Fruit fly (Drosophila melanogaster) whole organism, embryonic: ENCODE measurements around the gene CG14854.

Experiments used
- Adf1 ChIP-seq: fragments of 200-800 bp; sonication (Bioruptor generic); IDR thresholded peaks from 2 replicates; pipeline ENCODE4 v1.3.6; 2022; ENCODE audit warnings: missing biosample characterization, missing genetic modification characterization
- Aef1 ChIP-seq: fragments of 200-800 bp; sonication (Bioruptor generic); IDR thresholded peaks from 3 replicates; pipeline ENCODE4 v1.3.6; 2022; ENCODE audit warnings: missing biosample characterization, missing genetic modification characterization
- Bgb ChIP-seq: fragments of 200-800 bp; sonication (Bioruptor generic); IDR thresholded peaks from 2 replicates; pipeline ENCODE4 v1.3.6; 2022; ENCODE audit warnings: missing biosample characterization, missing genetic modification characterization; ENCODE audit not compliant: partially characterized antibody
- Blimp-1 ChIP-seq: fragments of 200-800 bp; sonication (Bioruptor generic); optimal IDR thresholded peaks from 3 replicates; lab custom pipeline; 2018; ENCODE audit warnings: missing biosample characterization, missing genetic modification characterization, mild to moderate bottlenecking, moderate library complexity, missing genetic modification reagents
- CG10543 ChIP-seq: fragments of 200-800 bp; sonication (Bioruptor generic); optimal IDR thresholded peaks from 3 replicates; lab custom pipeline; 2017; ENCODE audit warnings: missing biosample characterization, mild to moderate bottlenecking, missing genetic modification characterization, moderate library complexity
- CG11247 ChIP-seq: fragments of 200-800 bp; sonication (Bioruptor generic); IDR thresholded peaks from 2 replicates; pipeline ENCODE4 v1.3.6; 2022; ENCODE audit warnings: missing biosample characterization, missing genetic modification characterization
- CG11504 ChIP-seq: fragments of 200-800 bp; sonication (Bioruptor generic); optimal IDR thresholded peaks from 3 replicates; lab custom pipeline; 2019; ENCODE audit warnings: missing biosample characterization, mild to moderate bottlenecking, missing genetic modification characterization, moderate library complexity
- CG12299 ChIP-seq: fragments of 200-800 bp; sonication (Bioruptor generic); optimal IDR thresholded peaks from 2 replicates; lab custom pipeline; 2018; ENCODE audit warnings: missing biosample characterization, mild to moderate bottlenecking, missing genetic modification characterization
- CG12659 ChIP-seq: fragments of 200-800 bp; sonication (Bioruptor generic); optimal IDR thresholded peaks from 3 replicates; lab custom pipeline; 2017; ENCODE audit warnings: mild to moderate bottlenecking, missing biosample characterization, missing genetic modification reagents, missing genetic modification characterization
- CG17568 ChIP-seq: fragments of 200-800 bp; sonication (Bioruptor generic); optimal IDR thresholded peaks from 2 replicates; lab custom pipeline; 2018; ENCODE audit warnings: missing biosample characterization, mild to moderate bottlenecking, missing genetic modification characterization, moderate library complexity
- CG17912 ChIP-seq: fragments of 200-800 bp; sonication (Bioruptor generic); optimal IDR thresholded peaks from 2 replicates; lab custom pipeline; 2018; ENCODE audit warnings: missing biosample characterization, mild to moderate bottlenecking, missing genetic modification characterization
- CG18011 ChIP-seq: fragments of 200-800 bp; sonication (Bioruptor generic); optimal IDR thresholded peaks from 2 replicates; lab custom pipeline; 2017; ENCODE audit warnings: missing biosample characterization, missing genetic modification characterization, mild to moderate bottlenecking, moderate library complexity, missing genotype
- CG18599 ChIP-seq: fragments of 200-800 bp; sonication (Bioruptor generic); optimal IDR thresholded peaks from 3 replicates; lab custom pipeline; 2017; ENCODE audit warnings: missing biosample characterization, missing genetic modification characterization, mild to moderate bottlenecking, moderate library complexity, missing genetic modification reagents
- CG30431 ChIP-seq: fragments of 200-800 bp; sonication (Bioruptor generic); optimal IDR thresholded peaks from 2 replicates; lab custom pipeline; 2017; ENCODE audit warnings: missing biosample characterization, missing genetic modification characterization
- CG3281 ChIP-seq: fragments of 200-800 bp; sonication (Bioruptor generic); optimal IDR thresholded peaks from 3 replicates; lab custom pipeline; 2017; ENCODE audit warnings: missing biosample characterization, mild to moderate bottlenecking, missing genetic modification characterization
- CG34422 ChIP-seq: fragments of 200-800 bp; sonication (Bioruptor generic); IDR thresholded peaks from 3 replicates; pipeline ENCODE4 v1.3.6; 2022; ENCODE audit warnings: missing biosample characterization, missing genetic modification characterization
- CG4617 ChIP-seq: fragments of 200-800 bp; sonication (Bioruptor generic); optimal IDR thresholded peaks from 3 replicates; lab custom pipeline; 2016; ENCODE audit warnings: missing biosample characterization, missing genetic modification characterization, borderline replicate concordance
- CG4820 ChIP-seq: fragments of 200-800 bp; sonication (Bioruptor generic); optimal IDR thresholded peaks from 3 replicates; lab custom pipeline; 2016; ENCODE audit warnings: missing biosample characterization, missing genetic modification characterization
- CG6175 ChIP-seq: fragments of 200-800 bp; sonication (Bioruptor generic); IDR thresholded peaks from 3 replicates; pipeline ENCODE4 v1.3.6; 2022; ENCODE audit warnings: missing biosample characterization, missing genetic modification characterization
- CG6765 ChIP-seq: fragments of 200-800 bp; sonication (Bioruptor generic); optimal IDR thresholded peaks from 3 replicates; lab custom pipeline; 2017; ENCODE audit warnings: missing biosample characterization, mild to moderate bottlenecking, missing genetic modification characterization
- CG7963 ChIP-seq: fragments of 200-800 bp; sonication (Bioruptor generic); IDR thresholded peaks from 3 replicates; pipeline ENCODE4 v1.3.6; 2022; ENCODE audit warnings: missing biosample characterization, missing genetic modification characterization; ENCODE audit not compliant: partially characterized antibody
- CG8359 ChIP-seq: fragments of 200-800 bp; sonication (Bioruptor generic); optimal IDR thresholded peaks from 2 replicates; lab custom pipeline; 2017; ENCODE audit warnings: missing biosample characterization, mild to moderate bottlenecking, missing genetic modification characterization, borderline replicate concordance
- CG9727 ChIP-seq: fragments of 200-800 bp; sonication (Bioruptor generic); optimal IDR thresholded peaks from 3 replicates; lab custom pipeline; 2017; ENCODE audit warnings: missing biosample characterization, mild to moderate bottlenecking, missing genetic modification characterization
- D ChIP-seq, 2 experiments: fragments of 200-800 bp in 1 of 2; fragments of >200 bp in 1 of 2; sonication (Bioruptor generic) in 1 of 2; optimal IDR thresholded peaks; 2 replicates in 1 of 2; 3 replicates in 1 of 2; lab custom pipeline; 2017; ENCODE audit warnings: mild to moderate bottlenecking in 1 of 2, missing biosample characterization in 1 of 2, missing genetic modification characterization in 1 of 2, missing genetic modification reagents in 1 of 2
- Doc3 ChIP-seq: fragments of 200-800 bp; sonication (Bioruptor generic); IDR thresholded peaks from 3 replicates; pipeline ENCODE4 v1.3.6; 2022; ENCODE audit warnings: missing biosample characterization, missing genetic modification characterization; ENCODE audit not compliant: partially characterized antibody
- Fer2 ChIP-seq: fragments of 200-800 bp; sonication (Bioruptor generic); optimal IDR thresholded peaks from 2 replicates; lab custom pipeline; 2018; ENCODE audit warnings: missing biosample characterization, mild to moderate bottlenecking, missing genetic modification characterization, moderate library complexity
- HmgD ChIP-seq: fragments of 200-800 bp; sonication (Bioruptor generic); optimal IDR thresholded peaks from 3 replicates; lab custom pipeline; 2016; ENCODE audit warnings: missing biosample characterization, missing genetic modification characterization
- Hr78 ChIP-seq, 2 experiments: fragments of 200-800 bp in 1 of 2; fragments of >200 bp in 1 of 2; sonication (Bioruptor generic) in 1 of 2; optimal IDR thresholded peaks; 2 replicates each; lab custom pipeline; 2017 to 2019; ENCODE audit warnings: missing biosample characterization in 2 of 2, missing genetic modification characterization in 2 of 2, mild to moderate bottlenecking in 1 of 2, moderate library complexity in 1 of 2
- Hsf ChIP-seq: fragments of 200-800 bp; sonication (Bioruptor generic); optimal IDR thresholded peaks from 3 replicates; lab custom pipeline; 2016; ENCODE audit warnings: missing biosample characterization, missing genetic modification characterization
- Med ChIP-seq: fragments of 200-800 bp; sonication (Bioruptor generic); peaks from one replicate; lab custom pipeline; 2016; ENCODE audit warnings: missing biosample characterization, missing genetic modification characterization, mild to moderate bottlenecking, inconsistent platforms, moderate library complexity
- Mes4 ChIP-seq: fragments of 200-800 bp; sonication (Bioruptor generic); optimal IDR thresholded peaks from 2 replicates; lab custom pipeline; 2016; ENCODE audit warnings: missing biosample characterization, missing genetic modification characterization
- NK7.1 ChIP-seq: fragments of 200-800 bp; sonication (Bioruptor generic); optimal IDR thresholded peaks from 3 replicates; lab custom pipeline; 2016; ENCODE audit warnings: missing biosample characterization, missing genetic modification characterization
- YL-1 ChIP-seq: fragments of 200-800 bp; sonication (Bioruptor generic); optimal IDR thresholded peaks from 3 replicates; lab custom pipeline; 2017; ENCODE audit warnings: missing biosample characterization, mild to moderate bottlenecking, missing genetic modification characterization
- chinmo ChIP-seq: fragments of 200-800 bp; sonication (Bioruptor generic); IDR thresholded peaks from 4 replicates; pipeline ENCODE4 v1.3.6; 2022; ENCODE audit warnings: missing biosample characterization, missing genetic modification characterization; ENCODE audit not compliant: partially characterized antibody
- chm ChIP-seq: fragments of 200-800 bp; sonication (Bioruptor generic); IDR thresholded peaks from 2 replicates; pipeline ENCODE4 v1.3.6; 2022; ENCODE audit warnings: missing biosample characterization, missing genetic modification characterization
- crc ChIP-seq: fragments of 200-800 bp; sonication (Bioruptor generic); optimal IDR thresholded peaks from 2 replicates; lab custom pipeline; 2016; ENCODE audit warnings: missing biosample characterization, missing genetic modification characterization
- dmrt11E ChIP-seq: fragments of 200-800 bp; sonication (Bioruptor generic); optimal IDR thresholded peaks from 3 replicates; lab custom pipeline; 2018; ENCODE audit warnings: missing biosample characterization, mild to moderate bottlenecking, missing genetic modification characterization, moderate library complexity
- gcm ChIP-seq: fragments of 200-800 bp; sonication (Bioruptor generic); optimal IDR thresholded peaks from 2 replicates; lab custom pipeline; 2019; ENCODE audit warnings: missing biosample characterization, mild to moderate bottlenecking, missing genetic modification characterization, moderate library complexity
- kah ChIP-seq: fragments of 200-800 bp; sonication (Bioruptor generic); optimal IDR thresholded peaks from 2 replicates; lab custom pipeline; 2018; ENCODE audit warnings: missing biosample characterization, mild to moderate bottlenecking, missing genetic modification characterization
- kay ChIP-seq: fragments of 200-800 bp; sonication (Bioruptor generic); optimal IDR thresholded peaks from 2 replicates; lab custom pipeline; 2016; ENCODE audit warnings: missing biosample characterization, missing genetic modification characterization
- luna ChIP-seq: fragments of 200-800 bp; sonication (Bioruptor generic); optimal IDR thresholded peaks from 2 replicates; lab custom pipeline; 2016; ENCODE audit warnings: missing biosample characterization, missing genetic modification characterization
- mirr ChIP-seq: fragments of 200-800 bp; sonication (Bioruptor generic); optimal IDR thresholded peaks from 3 replicates; lab custom pipeline; 2018; ENCODE audit warnings: missing biosample characterization, mild to moderate bottlenecking, missing genetic modification characterization
- schlank ChIP-seq: fragments of 200-800 bp; sonication (Bioruptor generic); optimal IDR thresholded peaks from 2 replicates; lab custom pipeline; 2018; ENCODE audit warnings: missing biosample characterization, mild to moderate bottlenecking, missing genetic modification characterization
- shn ChIP-seq: fragments of 200-800 bp; sonication (Bioruptor generic); optimal IDR thresholded peaks from 3 replicates; lab custom pipeline; 2016; ENCODE audit warnings: missing biosample characterization, missing genetic modification characterization
- stc ChIP-seq: fragments of 200-800 bp; sonication (Bioruptor generic); IDR thresholded peaks from 2 replicates; pipeline ENCODE4 v1.3.6; 2022; ENCODE audit warnings: missing biosample characterization, missing genetic modification characterization
- yki ChIP-seq: fragments of >200 bp; optimal IDR thresholded peaks from 3 replicates; lab custom pipeline; 2018
- zen ChIP-seq: fragments of 200-800 bp; sonication (Bioruptor generic); optimal IDR thresholded peaks from 3 replicates; lab custom pipeline; 2018; ENCODE audit warnings: missing biosample characterization, mild to moderate bottlenecking, missing genetic modification characterization, moderate library complexity

The CG14854 gene

DNA sequence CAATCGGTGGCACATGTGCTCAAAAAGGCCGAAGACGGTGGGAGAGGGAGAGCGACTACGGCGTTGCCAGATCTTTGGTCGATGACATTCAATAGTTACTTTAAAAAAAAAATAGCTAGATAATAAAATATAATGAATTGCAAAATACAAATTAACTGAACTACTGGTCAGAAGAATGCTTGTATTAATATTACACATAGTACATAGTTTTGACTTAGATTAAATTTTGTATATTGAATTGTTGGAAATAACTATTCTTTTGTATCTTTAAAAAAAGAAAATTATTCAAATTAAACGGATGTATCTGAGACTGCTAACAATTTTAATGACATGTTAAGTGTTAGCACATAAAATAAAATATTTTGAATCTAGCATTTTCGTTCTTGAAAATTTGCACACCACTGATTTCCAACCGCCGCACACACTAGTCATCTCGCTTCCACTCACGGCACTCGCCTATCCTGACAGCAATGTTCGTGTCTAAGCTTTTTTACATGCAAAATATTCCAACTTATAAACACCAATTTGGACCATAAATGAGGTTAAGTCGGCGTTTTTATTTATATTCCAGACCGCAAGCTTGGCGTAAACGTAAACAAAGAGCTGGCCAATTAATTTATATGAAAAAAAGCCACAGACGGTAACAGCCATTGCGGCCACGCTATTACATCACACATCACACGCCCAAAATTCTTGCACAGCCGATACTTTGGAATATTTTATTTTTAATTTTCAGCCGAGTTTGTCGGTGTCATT lies 15.3 kb upstream of the CG14854 start (continued):
- no peak for TF ChIP-seq stc (GFP tag; lab: Robert Waterston, UW)
- TF ChIP-seq CG12299 (tag; lab: Kevin White, UChicago) = peak; percentile 20
- peak; percentile 77 for TF ChIP-seq CG3281 (GFP tag; lab: Kevin White, UChicago)
- peak; percentile 80 for TF ChIP-seq CG12659 (GFP tag; lab: Kevin White, UChicago)
- peak; percentile 67 for TF ChIP-seq CG4820
- no peak for TF ChIP-seq Bgb (GFP tag; lab: Robert Waterston, UW)
- peak; percentile 79 for TF ChIP-seq Med (GFP tag; lab: Kevin White, UChicago)
- no peak; the same call in 1 of the 2 replicates for TF ChIP-seq chm (GFP tag; lab: Robert Waterston, UW)
- peak; percentile 43 for TF ChIP-seq CG18011
- peak; percentile 61 for TF ChIP-seq zen (tag; lab: Kevin White, UChicago)
- TF ChIP-seq Aef1 (GFP tag; lab: Robert Waterston, UW) = peak; percentile 43; the same call in 1 of the 3 replicates
- peak; percentile 53 for TF ChIP-seq YL-1 (GFP tag; lab: Kevin White, UChicago)
- peak; percentile 36 for TF ChIP-seq CG30431 (GFP tag; lab: Kevin White, UChicago)
- TF ChIP-seq schlank (tag; lab: Kevin White, UChicago) = no peak
- TF ChIP-seq chinmo (GFP tag; lab: Robert Waterston, UW) = no peak
- TF ChIP-seq dmrt11E = peak; percentile 71
- TF ChIP-seq CG17912 (GFP tag; lab: Kevin White, UChicago) = no peak
- TF ChIP-seq CG8359 (GFP tag; lab: Kevin White, UChicago) = peak; percentile 47
- no peak for TF ChIP-seq CG4617 (GFP tag; lab: Kevin White, UChicago)
- no peak for TF ChIP-seq yki (lab: Kevin White, UChicago)
- no peak for TF ChIP-seq HmgD (GFP tag; lab: Kevin White, UChicago)
- TF ChIP-seq Fer2 = peak; percentile 59
- TF ChIP-seq CG17568 (GFP tag; lab: Kevin White, UChicago) = no peak
- TF ChIP-seq CG11247 (GFP tag; lab: Robert Waterston, UW) = peak; percentile 53; the same call in 1 of the 2 replicates
- 0 out of 3 replicates have a peak, but pooled peaks have one; percentile 28 for TF ChIP-seq Doc3 (GFP tag; lab: Robert Waterston, UW)
- TF ChIP-seq CG6175 (GFP tag; lab: Robert Waterston, UW) = no peak
- TF ChIP-seq shn = peak; percentile 29
- TF ChIP-seq luna (GFP tag; lab: Kevin White, UChicago) = no peak
- peak; percentile 85 for TF ChIP-seq CG11504 (tag; lab: Kevin White, UChicago)
- TF ChIP-seq CG6765 (GFP tag; lab: Kevin White, UChicago) = peak; percentile 63
- peak; percentile 7 for TF ChIP-seq crc
- peak in 1 of 2 experiments; percentile 5 for TF ChIP-seq Hr78 (GFP tag; optimal IDR thresholded peaks at IDR 0.05; lab: Kevin White, UChicago)
- TF ChIP-seq CG7963 = no peak
- TF ChIP-seq Hsf (GFP tag; lab: Kevin White, UChicago) = peak; percentile 81
- peak; percentile 73 for TF ChIP-seq Blimp-1 (GFP tag; lab: Kevin White, UChicago)
- peak; percentile 86 for TF ChIP-seq CG9727 (GFP tag; lab: Kevin White, UChicago)
- no peak for TF ChIP-seq Mes4 (GFP tag; lab: Kevin White, UChicago)
- TF ChIP-seq Adf1 (GFP tag; lab: Robert Waterston, UW) = 0 out of 2 replicates have a peak, but pooled peaks have one; percentile 7
- TF ChIP-seq gcm = peak; percentile 46
- TF ChIP-seq NK7.1 (GFP tag; lab: Kevin White, UChicago) = no peak
- TF ChIP-seq CG10543 (GFP tag; lab: Kevin White, UChicago) = peak; percentile 74
- no peak for TF ChIP-seq mirr (GFP tag; lab: Kevin White, UChicago)
- TF ChIP-seq CG18599 (GFP tag; lab: Kevin White, UChicago) = peak; percentile 84
- peak; percentile 53 for TF ChIP-seq kay (GFP tag; lab: Kevin White, UChicago)
- TF ChIP-seq kah (GFP tag; lab: Kevin White, UChicago) = no peak
- TF ChIP-seq D (optimal IDR thresholded peaks at IDR 0.05; lab: Kevin White, UChicago) = no peak
- TF ChIP-seq D (GFP tag; optimal IDR thresholded peaks at IDR 0.05; lab: Kevin White, UChicago) = peak; percentile 44
- no peak for TF ChIP-seq CG34422 (GFP tag; lab: Robert Waterston, UW)
